Worm (Caenorhabditis elegans): Measurements from ENCODE around the gene ZK105.11.

The ZK105.11 gene

DNA sequence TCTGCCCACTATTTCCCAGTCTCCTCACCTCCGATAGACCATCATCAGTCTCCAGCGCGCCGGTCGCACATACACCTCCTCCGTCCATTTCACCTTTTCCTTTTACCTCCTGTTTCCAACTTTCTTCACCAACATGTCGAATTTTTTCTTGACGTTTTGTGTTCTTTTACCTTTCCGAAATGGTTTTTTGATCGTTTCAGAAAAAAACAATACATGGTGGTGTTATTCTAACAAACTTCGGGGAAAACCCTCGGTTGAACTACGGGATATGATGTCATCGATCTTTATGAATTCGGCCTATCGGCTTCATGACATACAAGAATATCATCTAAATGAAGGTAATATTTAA lies 20.2 kb upstream of the ZK105.11 start, which contains the start of gene Y97E10C.1:
TSS of gene Y97E10C.1 (plus strand) at position 201 of the 349 bp plus-strand sequence.
- TF ChIP-seq lin-15B (tag; optimal IDR thresholded peaks at IDR 0.05): no peak
- TF ChIP-seq zfp-3 (GFP tag; conservative IDR thresholded peaks at IDR 0.05): no peak
- TF ChIP-seq snpc-4 (tag; optimal IDR thresholded peaks at IDR 0.05): no peak
- no peak for TF ChIP-seq ceh-44 (GFP tag; IDR thresholded peaks at IDR 0.05)
- TF ChIP-seq lir-3 (tag; optimal IDR thresholded peaks at IDR 0.05): no peak
- TF ChIP-seq unc-62 (GFP tag; optimal IDR thresholded peaks at IDR 0.05 in 1 of 2): peak in 1 of 2 experiments; percentile 55
- TF ChIP-seq unc-62 (tag; optimal IDR thresholded peaks at IDR 0.05): no peak
- no peak for TF ChIP-seq nhr-111 (GFP tag; optimal IDR thresholded peaks at IDR 0.05)

ce11 chrV:7728003-7728678 lies 19.7 kb upstream of the ZK105.11 start:
- TF ChIP-seq fos-1 (tag; optimal IDR thresholded peaks at IDR 0.05): no peak
- TF ChIP-seq mep-1 (tag; optimal IDR thresholded peaks at IDR 0.05): peak; percentile 57
- TF ChIP-seq dpl-1 (GFP tag; optimal IDR thresholded peaks at IDR 0.05): peak; percentile 48
- no peak for TF ChIP-seq daf-12 (tag; optimal IDR thresholded peaks at IDR 0.05)
- TF ChIP-seq nhr-41 (GFP tag; IDR thresholded peaks at IDR 0.05): no peak
- no peak for TF ChIP-seq zip-11 (GFP tag; IDR thresholded peaks at IDR 0.05)
- peak; percentile 29 for TF ChIP-seq dve-1 (tag; optimal IDR thresholded peaks at IDR 0.05; ENCODE audit: insufficient read depth)
- no peak for TF ChIP-seq ama-1 (optimal IDR thresholded peaks at IDR 0.05)
- no peak for TF ChIP-seq lin-29 (GFP tag; IDR thresholded peaks at IDR 0.05)
- no peak for TF ChIP-seq skn-1 (tag; optimal IDR thresholded peaks at IDR 0.05)
- peak; percentile 4 to 76 for TF ChIP-seq hif-1 (tag; optimal IDR thresholded peaks at IDR 0.05)
- TF ChIP-seq ceh-82 (tag; optimal IDR thresholded peaks at IDR 0.05): no peak
- no peak for TF ChIP-seq nhr-10 (tag; optimal IDR thresholded peaks at IDR 0.05)
- no peak for TF ChIP-seq R02D3.7 (tag; optimal IDR thresholded peaks at IDR 0.05)
- TF ChIP-seq zfp-2 (tag; optimal IDR thresholded peaks at IDR 0.05): peak; percentile 26
- no peak for TF ChIP-seq attf-4 (tag; optimal IDR thresholded peaks at IDR 0.05)
- TF ChIP-seq Y75B8A.6 (GFP tag; IDR thresholded peaks at IDR 0.05): no peak
- peak; percentile 9 for TF ChIP-seq lin-39 (tag; optimal IDR thresholded peaks at IDR 0.05)
- no peak for TF ChIP-seq egl-27 (tag; optimal IDR thresholded peaks at IDR 0.05)
- TF ChIP-seq daf-16 (GFP tag; optimal IDR thresholded peaks at IDR 0.05): peak in 1 of 2 experiments; percentile 78
- TF ChIP-seq daf-16 (tag; optimal IDR thresholded peaks at IDR 0.05): no peak
- no peak for TF ChIP-seq nhr-111 (GFP tag; optimal IDR thresholded peaks at IDR 0.05)
- no peak for TF ChIP-seq vab-7 (GFP tag; IDR thresholded peaks at IDR 0.05)
- no peak for TF ChIP-seq spr-3 (GFP tag; optimal IDR thresholded peaks at IDR 0.05)
- TF ChIP-seq dmd-8 (GFP tag; IDR thresholded peaks at IDR 0.05): no peak
- no peak for TF ChIP-seq zip-2 (tag; optimal IDR thresholded peaks at IDR 0.05)
- TF ChIP-seq tra-1 (GFP tag; IDR thresholded peaks at IDR 0.05): peak; percentile 63
- peak; percentile 98 for TF ChIP-seq set-16 (GFP tag; IDR thresholded peaks at IDR 0.05)
- TF ChIP-seq unc-39 (tag; optimal IDR thresholded peaks at IDR 0.05): no peak
- TF ChIP-seq ceh-44 (GFP tag; IDR thresholded peaks at IDR 0.05): no peak
- peak; percentile 61 for TF ChIP-seq nhr-28 (tag; optimal IDR thresholded peaks at IDR 0.05)
- TF ChIP-seq mxl-3 (GFP tag; optimal IDR thresholded peaks at IDR 0.05): peak; percentile 1
- peak; percentile 58 for TF ChIP-seq ceh-28 (tag; optimal IDR thresholded peaks at IDR 0.05)
- TF ChIP-seq lim-7 (GFP tag; IDR thresholded peaks at IDR 0.05): no peak
- peak; percentile 75 for TF ChIP-seq nhr-11 (tag; optimal IDR thresholded peaks at IDR 0.05)
- TF ChIP-seq dmd-9 (GFP tag; IDR thresholded peaks at IDR 0.05): 0 out of 2 replicates have a peak, but pooled peaks have one; percentile 6
- peak; percentile 77 for TF ChIP-seq lsy-2 (tag; optimal IDR thresholded peaks at IDR 0.05)
- TF ChIP-seq zfp-3 (GFP tag; conservative IDR thresholded peaks at IDR 0.05): no peak
- TF ChIP-seq ctbp-1 (GFP tag; IDR thresholded peaks at IDR 0.05): peak; percentile 96
- TF ChIP-seq D1046.2 (GFP tag; IDR thresholded peaks at IDR 0.05): 0 out of 2 replicates have a peak, but pooled peaks have one; percentile 4
- no peak for TF ChIP-seq lin-15B (tag; optimal IDR thresholded peaks at IDR 0.05)
- peak; percentile 49; the same call in 1 of the 2 replicates for TF ChIP-seq arid-1 (GFP tag; conservative IDR thresholded peaks at IDR 0.05)
- TF ChIP-seq cey-2 (tag; optimal IDR thresholded peaks at IDR 0.05; ENCODE audit: borderline replicate concordance, insufficient read depth): no peak
- TF ChIP-seq unc-130 (GFP tag; optimal IDR thresholded peaks at IDR 0.05): no peak
- TF ChIP-seq F37D6.2 (tag; optimal IDR thresholded peaks at IDR 0.05): peak; percentile 81
- no peak for TF ChIP-seq snpc-4 (tag; optimal IDR thresholded peaks at IDR 0.05)
